Fruit fly (Drosophila melanogaster) S2 (cell line): Measurements from ENCODE around the gene bab2.

Experiments used
- CG8478 ChIP-seq: fragments of >200 bp; optimal IDR thresholded peaks from 2 replicates; lab custom pipeline; 2018
- CTCF ChIP-seq, 2 experiments: fragments of >200 bp; optimal IDR thresholded peaks; 2 replicates each; lab custom pipeline; 2018

DNA sequence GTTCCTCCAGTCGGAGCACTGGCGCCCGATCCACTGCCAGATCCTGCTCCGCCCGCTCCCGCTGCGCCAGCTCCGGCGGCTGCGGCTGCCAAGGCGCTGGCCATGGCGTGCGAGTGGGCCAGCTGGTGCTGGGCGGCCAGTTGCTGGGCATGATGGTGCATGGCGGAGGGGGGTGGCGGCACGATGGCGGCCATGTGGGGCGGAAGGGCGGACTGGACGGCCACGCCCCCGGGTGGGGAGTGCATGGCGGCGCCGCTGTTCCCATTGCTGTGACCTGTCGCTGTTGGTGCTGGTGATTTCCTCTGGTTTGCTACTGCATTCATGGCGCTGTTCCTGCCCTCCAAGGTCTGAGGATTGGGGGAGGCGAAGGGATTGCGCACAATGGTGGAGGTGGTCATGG lies 4.2 kb downstream of the bab2 start:
- TF ChIP-seq CG8478 (lab: Kevin White, UChicago): no peak
- no peak for TF ChIP-seq CTCF (optimal IDR thresholded peaks at IDR 0.05; lab: Kevin White, UChicago)
